Fruit fly (Drosophila melanogaster): ENCODE results near the gene CG33783.

CG33783 gene

dm6 chr3R:10082549-10083075 is 16.0 kb downstream of the CG33783 start (continued):
- TF ChIP-seq Ptx1 (GFP tag; IDR thresholded peaks at IDR 0.05) = 0 out of 2 replicates have a peak, but pooled peaks have one; percentile 7
- no peak for TF ChIP-seq Eip74EF (GFP tag; optimal IDR thresholded peaks at IDR 0.05)
- no peak for TF ChIP-seq Fer3 (tag; optimal IDR thresholded peaks at IDR 0.05)
- peak; percentile 15 for TF ChIP-seq Sox102F (GFP tag; optimal IDR thresholded peaks at IDR 0.05)
- peak; percentile 2 for TF ChIP-seq phol (tag; optimal IDR thresholded peaks at IDR 0.05)
- peak; percentile 25 for TF ChIP-seq CG10979 (tag; optimal IDR thresholded peaks at IDR 0.05)
- TF ChIP-seq sd (tag; optimal IDR thresholded peaks at IDR 0.05) = no peak
- peak; percentile 5 for TF ChIP-seq cg (GFP tag; optimal IDR thresholded peaks at IDR 0.05)
- TF ChIP-seq Fer2 (tag; optimal IDR thresholded peaks at IDR 0.05) = no peak
- no peak for TF ChIP-seq HmgD (GFP tag; optimal IDR thresholded peaks at IDR 0.05)
- peak; percentile 34 for TF ChIP-seq CG1832 (GFP tag; optimal IDR thresholded peaks at IDR 0.05)
- no peak for TF ChIP-seq CG13123 (GFP tag; optimal IDR thresholded peaks at IDR 0.05)
- no peak for TF ChIP-seq CG1233 (GFP tag; optimal IDR thresholded peaks at IDR 0.05)
- no peak for TF ChIP-seq CoRest (tag; optimal IDR thresholded peaks at IDR 0.05)
- no peak for TF ChIP-seq sima (GFP tag; optimal IDR thresholded peaks at IDR 0.05)
- no peak for TF ChIP-seq nerfin-1 (tag; optimal IDR thresholded peaks at IDR 0.05)
- no peak for TF ChIP-seq Dfd (GFP tag; optimal IDR thresholded peaks at IDR 0.05)
- TF ChIP-seq gem (tag; optimal IDR thresholded peaks at IDR 0.05) = peak; percentile 5
- no peak for TF ChIP-seq Gsc (GFP tag; IDR thresholded peaks at IDR 0.05)
- TF ChIP-seq tgo (GFP tag; IDR thresholded peaks at IDR 0.05) = no peak
- TF ChIP-seq Dll (GFP tag; IDR thresholded peaks at IDR 0.05; ENCODE audit: partially characterized antibody) = no peak
- peak; percentile 82 for TF ChIP-seq lbe (GFP tag; optimal IDR thresholded peaks at IDR 0.05)
- TF ChIP-seq otp (GFP tag; IDR thresholded peaks at IDR 0.05) = no peak
- no peak for TF ChIP-seq ranshi (GFP tag; IDR thresholded peaks at IDR 0.05)
- no peak for TF ChIP-seq Dref (GFP tag; IDR thresholded peaks at IDR 0.05)
- TF ChIP-seq hkb (optimal IDR thresholded peaks at IDR 0.05) = no peak
- no peak for TF ChIP-seq hkb (GFP tag; IDR thresholded peaks at IDR 0.05)
- TF ChIP-seq CG34422 (GFP tag; IDR thresholded peaks at IDR 0.05) = no peak
- TF ChIP-seq CG32532 (GFP tag; IDR thresholded peaks at IDR 0.05) = no peak
- peak; percentile 74 for TF ChIP-seq Ets65A (GFP tag)
- no peak for TF ChIP-seq CG8478 (optimal IDR thresholded peaks at IDR 0.05)
- no peak for TF ChIP-seq slbo (GFP tag; IDR thresholded peaks at IDR 0.05)
- no peak for TF ChIP-seq CG13775 (GFP tag; optimal IDR thresholded peaks at IDR 0.05)
- no peak for TF ChIP-seq ac (GFP tag; optimal IDR thresholded peaks at IDR 0.05)
- no peak for TF ChIP-seq Ets97D (GFP tag; optimal IDR thresholded peaks at IDR 0.05)
- TF ChIP-seq CG11723 (GFP tag; optimal IDR thresholded peaks at IDR 0.05) = no peak
- no peak for TF ChIP-seq sr (GFP tag; IDR thresholded peaks at IDR 0.05)
- TF ChIP-seq usp (GFP tag; optimal IDR thresholded peaks at IDR 0.05) = no peak
- TF ChIP-seq CG10654 (GFP tag; optimal IDR thresholded peaks at IDR 0.05) = no peak
- TF ChIP-seq Drgx (GFP tag; IDR thresholded peaks at IDR 0.05) = peak; percentile 47; the same call in 1 of the 2 replicates
- TF ChIP-seq ato (GFP tag; IDR thresholded peaks at IDR 0.05; ENCODE audit: partially characterized antibody) = no peak

dm6 chr3R:10083077-10083476 is 16.5 kb downstream of the CG33783 start:
- no peak for TF ChIP-seq Adf1 (GFP tag; IDR thresholded peaks at IDR 0.05)
- 0 out of 3 replicates have a peak, but pooled peaks have one; percentile 1 for TF ChIP-seq croc (GFP tag; conservative IDR thresholded peaks at IDR 0.05)
- TF ChIP-seq Trl (optimal IDR thresholded peaks at IDR 0.05) = peak in 1 of 2 experiments; percentile 14
- TF ChIP-seq Trl (GFP tag; optimal IDR thresholded peaks at IDR 0.05) = no peak
- peak; percentile 84 for TF ChIP-seq Deaf1 (tag; optimal IDR thresholded peaks at IDR 0.05)
